Worm (Caenorhabditis elegans) whole organism, L4 larva: ENCODE measurements around the gene nspc-20.

Experiments
- F44E2.7 ChIP-seq: fragments of 200-800 bp; sonication (Bioruptor generic); IDR thresholded peaks from 2 replicates; pipeline ENCODE4 v2.1.2; 2022; ENCODE audit warnings: missing genetic modification characterization, missing compliant biosample characterization
- F49E8.2 ChIP-seq: sonication (generic microtip); optimal IDR thresholded peaks from 2 replicates; lab custom pipeline; 2016; ENCODE audit warnings: missing compliant biosample characterization, mild to moderate bottlenecking, missing genetic modification characterization, borderline replicate concordance
- R02D3.7 ChIP-seq: fragments of 150-350 bp; sonication (generic microtip); optimal IDR thresholded peaks from 3 replicates; lab custom pipeline; 2014; ENCODE audit warnings: missing biosample characterization, missing genetic modification characterization
- T26A8.4 ChIP-seq: fragments of 200-800 bp; sonication (Bioruptor generic); IDR thresholded peaks from 2 replicates; pipeline ENCODE4 v1.3.6; 2022; ENCODE audit warnings: missing genetic modification characterization, missing compliant biosample characterization
- Y48G9A.11 ChIP-seq: fragments of 200-800 bp; sonication (Bioruptor generic); IDR thresholded peaks from 2 replicates; pipeline ENCODE4 v1.3.6; 2022; ENCODE audit warnings: missing genetic modification reagents, missing genetic modification characterization, missing compliant biosample characterization
- aha-1 ChIP-seq: fragments of 150-350 bp; peaks from one replicate; lab custom pipeline; 2014; ENCODE audit warnings: missing biosample characterization, missing genetic modification characterization
- aly-2 ChIP-seq: sonication (generic microtip); optimal IDR thresholded peaks from 2 replicates; lab custom pipeline; 2018; ENCODE audit warnings: missing biosample characterization, missing genetic modification characterization
- arid-1 ChIP-seq: fragments of 200-800 bp; sonication (Bioruptor generic); conservative IDR thresholded peaks from 2 replicates; pipeline ENCODE4 v1.3.6; 2022; ENCODE audit warnings: missing genetic modification reagents, missing genetic modification characterization, missing compliant biosample characterization
- ceh-20 ChIP-seq: fragments of 200-800 bp; sonication (Bioruptor generic); IDR thresholded peaks from 2 replicates; pipeline ENCODE4 v1.3.6; 2022; ENCODE audit warnings: missing genetic modification reagents, missing genetic modification characterization, missing compliant biosample characterization
- ceh-28 ChIP-seq: fragments of 150-350 bp; optimal IDR thresholded peaks from 2 replicates; lab custom pipeline; 2014; ENCODE audit warnings: missing biosample characterization, missing genetic modification reagents, missing genetic modification characterization
- ceh-32 ChIP-seq: sonication (generic microtip); optimal IDR thresholded peaks from 2 replicates; lab custom pipeline; 2016; ENCODE audit warnings: mild to moderate bottlenecking, missing genetic modification characterization, missing compliant biosample characterization; ENCODE audit not compliant: poor library complexity
- ceh-44 ChIP-seq: fragments of 200-800 bp; sonication (Bioruptor generic); IDR thresholded peaks from 2 replicates; pipeline ENCODE4 v1.3.6; 2022; ENCODE audit warnings: missing genetic modification reagents, missing genetic modification characterization, missing compliant biosample characterization
- cey-2 ChIP-seq: sonication (generic microtip); optimal IDR thresholded peaks from 3 replicates; lab custom pipeline; 2017; ENCODE audit warnings: missing genetic modification characterization, mild to moderate bottlenecking, missing compliant biosample characterization, antibody characterized with exemption, borderline replicate concordance; ENCODE audit not compliant: insufficient read depth
- daf-16 ChIP-seq, 3 experiments: sonication (generic microtip); optimal IDR thresholded peaks; 2 replicates each; lab custom pipeline; 2016 to 2017; ENCODE audit warnings: missing genetic modification characterization in 3 of 3, missing genetic modification reagents in 3 of 3, mild to moderate bottlenecking in 2 of 3, missing compliant biosample characterization in 2 of 3, missing biosample characterization in 1 of 3, moderate library complexity in 1 of 3
- dmd-6 ChIP-seq: fragments of 200-800 bp; sonication (Bioruptor generic); IDR thresholded peaks from 2 replicates; pipeline ENCODE4 v1.3.6; 2022; ENCODE audit warnings: missing genetic modification reagents, missing genetic modification characterization, missing compliant biosample characterization
- duxl-1 ChIP-seq: sonication (generic microtip); optimal IDR thresholded peaks from 2 replicates; lab custom pipeline; 2016; ENCODE audit warnings: mild to moderate bottlenecking, missing genetic modification characterization, moderate library complexity, missing compliant biosample characterization; ENCODE audit not compliant: poor library complexity
- dve-1 ChIP-seq: sonication (generic microtip); optimal IDR thresholded peaks from 2 replicates; lab custom pipeline; 2017; ENCODE audit warnings: antibody characterized with exemption, mild to moderate bottlenecking, missing genetic modification characterization, missing compliant biosample characterization; ENCODE audit not compliant: insufficient read depth
- hlh-11 ChIP-seq: fragments of 200-800 bp; sonication (Bioruptor generic); optimal IDR thresholded peaks from 2 replicates; lab custom pipeline; 2018; ENCODE audit warnings: mild to moderate bottlenecking, missing genetic modification characterization, missing compliant biosample characterization
- hlh-30 ChIP-seq: sonication (generic microtip); optimal IDR thresholded peaks from 2 replicates; lab custom pipeline; 2017; ENCODE audit warnings: antibody characterized with exemption, mild to moderate bottlenecking, missing genetic modification characterization, missing compliant biosample characterization; ENCODE audit not compliant: insufficient read depth
- hmg-1.1 ChIP-seq: fragments of 200-800 bp; sonication (Bioruptor generic); IDR thresholded peaks from 2 replicates; pipeline ENCODE4 v1.3.6; 2022; ENCODE audit warnings: missing genetic modification reagents, missing genetic modification characterization, missing compliant biosample characterization
- lin-13 ChIP-seq: fragments of 150-350 bp; optimal IDR thresholded peaks from 2 replicates; lab custom pipeline; 2014; ENCODE audit warnings: missing biosample characterization, missing genetic modification reagents, missing genetic modification characterization
- lin-38 ChIP-seq: fragments of 200-800 bp; sonication (Bioruptor generic); IDR thresholded peaks from 2 replicates; pipeline ENCODE4 v1.3.6; 2022; ENCODE audit warnings: missing genetic modification reagents, missing genetic modification characterization, missing compliant biosample characterization
- lir-3 ChIP-seq: sonication (generic microtip); optimal IDR thresholded peaks from 2 replicates; lab custom pipeline; 2016; ENCODE audit warnings: mild to moderate bottlenecking, missing genetic modification characterization, missing compliant biosample characterization
- lsy-2 ChIP-seq, 2 experiments: fragments of 150-350 bp in 1 of 2; sonication (generic microtip) in 1 of 2; optimal IDR thresholded peaks; 2 replicates each; lab custom pipeline; 2014 to 2017; ENCODE audit warnings: missing biosample characterization in 2 of 2, missing genetic modification characterization in 2 of 2
- madf-9 ChIP-seq: fragments of 200-800 bp; sonication (Bioruptor generic); conservative IDR thresholded peaks from 2 replicates; pipeline ENCODE4 v1.3.6; 2022; ENCODE audit warnings: missing genetic modification reagents, missing genetic modification characterization, missing compliant biosample characterization
- mdl-1 ChIP-seq, 2 experiments: fragments of 150-350 bp in 1 of 2; sonication (generic microtip) in 1 of 2; optimal IDR thresholded peaks; 2 replicates each; lab custom pipeline; 2014 to 2017; ENCODE audit warnings: missing biosample characterization in 2 of 2, missing genetic modification characterization in 2 of 2
- mxl-3 ChIP-seq: fragments of 200-800 bp; sonication (Bioruptor generic); optimal IDR thresholded peaks from 2 replicates; lab custom pipeline; 2018; ENCODE audit warnings: mild to moderate bottlenecking, missing genetic modification characterization, missing compliant biosample characterization
- nhr-10 ChIP-seq: fragments of 150-350 bp; optimal IDR thresholded peaks from 2 replicates; lab custom pipeline; 2014; ENCODE audit warnings: missing biosample characterization, missing genetic modification characterization
- nhr-111 ChIP-seq: fragments of 200-800 bp; sonication (Bioruptor generic); optimal IDR thresholded peaks from 2 replicates; lab custom pipeline; 2018; ENCODE audit warnings: mild to moderate bottlenecking, missing genetic modification characterization, missing compliant biosample characterization
- nhr-28 ChIP-seq: fragments of 150-350 bp; optimal IDR thresholded peaks from 2 replicates; lab custom pipeline; 2014; ENCODE audit warnings: missing biosample characterization, missing genetic modification characterization
- nhr-48 ChIP-seq: sonication (generic microtip); optimal IDR thresholded peaks from 2 replicates; lab custom pipeline; 2016; ENCODE audit warnings: mild to moderate bottlenecking, missing genetic modification characterization, missing compliant biosample characterization
- pha-4 ChIP-seq, 2 experiments: fragments of 150-350 bp in 1 of 2; fragments of 200-800 bp in 1 of 2; sonication (Bioruptor generic) in 1 of 2; IDR thresholded peaks in 1 of 2; optimal IDR thresholded peaks in 1 of 2; 2 replicates each; pipeline versions ENCODE4 v1.3.6 to Lab custom; 2014 to 2022; ENCODE audit warnings: missing genetic modification characterization in 2 of 2, missing genetic modification reagents in 2 of 2, missing biosample characterization in 1 of 2, missing compliant biosample characterization in 1 of 2
- php-3 ChIP-seq: fragments of 200-800 bp; sonication (Bioruptor generic); IDR thresholded peaks from 2 replicates; pipeline ENCODE4 v1.3.6; 2022; ENCODE audit warnings: missing genetic modification reagents, missing genetic modification characterization, missing compliant biosample characterization
- set-16 ChIP-seq: fragments of 200-800 bp; sonication (Bioruptor generic); IDR thresholded peaks from 2 replicates; pipeline ENCODE4 v1.3.6; 2022; ENCODE audit warnings: missing genetic modification reagents, missing genetic modification characterization, missing compliant biosample characterization
- skn-1 ChIP-seq: fragments of 150-350 bp; optimal IDR thresholded peaks from 2 replicates; lab custom pipeline; 2014; ENCODE audit warnings: missing biosample characterization, missing genetic modification characterization
- snpc-1.2 ChIP-seq: fragments of 200-800 bp; sonication (Bioruptor generic); IDR thresholded peaks from 2 replicates; pipeline ENCODE4 v1.3.6; 2022; ENCODE audit warnings: missing genetic modification reagents, missing genetic modification characterization, missing compliant biosample characterization
- spr-1 ChIP-seq: sonication (generic microtip); optimal IDR thresholded peaks from 2 replicates; lab custom pipeline; 2016; ENCODE audit warnings: mild to moderate bottlenecking, missing genetic modification characterization, missing compliant biosample characterization
- tra-1 ChIP-seq: fragments of 200-800 bp; sonication (Bioruptor generic); IDR thresholded peaks from 2 replicates; pipeline ENCODE4 v1.3.6; 2022; ENCODE audit warnings: missing genetic modification reagents, missing genetic modification characterization, missing compliant biosample characterization
- unc-130 ChIP-seq: sonication (generic microtip); optimal IDR thresholded peaks from 2 replicates; lab custom pipeline; 2016; ENCODE audit warnings: missing genetic modification reagents, missing genetic modification characterization, missing compliant biosample characterization
- unc-39 ChIP-seq: sonication (generic microtip); optimal IDR thresholded peaks from 2 replicates; lab custom pipeline; 2017; ENCODE audit warnings: missing biosample characterization, missing genetic modification characterization
- unc-62 ChIP-seq, 3 experiments: fragments of 150-350 bp in 1 of 3; sonication (generic microtip); optimal IDR thresholded peaks in 2 of 3; peaks in 1 of 3; 1 replicate in 1 of 3; 2 replicates in 2 of 3; lab custom pipeline; 2014 to 2017; ENCODE audit warnings: missing biosample characterization in 3 of 3, missing genetic modification characterization in 3 of 3, missing genetic modification reagents in 3 of 3, missing genotype in 1 of 3
- zag-1 ChIP-seq: fragments of 150-350 bp; optimal IDR thresholded peaks from 2 replicates; lab custom pipeline; 2014; ENCODE audit warnings: missing biosample characterization, missing genetic modification characterization
- zfp-2 ChIP-seq: sonication (generic microtip); optimal IDR thresholded peaks from 2 replicates; lab custom pipeline; 2016; ENCODE audit warnings: mild to moderate bottlenecking, missing genetic modification characterization, missing compliant biosample characterization
- ztf-11 ChIP-seq: fragments of 150-350 bp; optimal IDR thresholded peaks from 2 replicates; lab custom pipeline; 2014; ENCODE audit warnings: missing biosample characterization, missing genetic modification characterization

The nspc-20 gene

DNA sequence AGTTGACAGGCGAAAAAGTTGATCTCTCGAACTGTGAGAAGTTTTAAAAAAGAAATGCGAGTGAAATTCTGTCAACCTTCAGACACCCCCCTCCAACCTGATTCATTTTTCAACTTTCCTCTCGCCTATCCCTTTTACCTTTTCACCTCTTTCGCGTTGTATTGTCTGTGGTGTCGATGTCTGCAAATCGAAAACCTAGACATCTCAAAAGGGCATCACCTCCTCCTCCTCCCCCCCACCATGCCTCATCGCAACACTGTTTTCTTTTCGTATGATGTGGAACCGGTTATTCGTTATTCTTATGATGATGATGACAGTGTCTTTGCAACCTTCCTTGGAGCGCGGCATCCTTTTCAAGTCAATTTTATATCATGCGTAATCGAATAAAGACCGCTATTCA is 22.0 kb downstream of the nspc-20 start:
- TF ChIP-seq tra-1 (GFP tag; lab: Robert Waterston, UW) = 0 out of 2 replicates have a peak, but pooled peaks have one; percentile 40
- peak; percentile 90 for TF ChIP-seq aha-1 (tag; lab: Kevin White, UChicago)
- peak; percentile 73 for TF ChIP-seq mxl-3 (GFP tag; lab: Kevin White, UChicago)
- TF ChIP-seq nhr-48 (tag; lab: Kevin White, UChicago) = peak; percentile 38
- no peak for TF ChIP-seq F49E8.2 (tag; lab: Kevin White, UChicago)
- TF ChIP-seq nhr-10 = no peak
- no peak for TF ChIP-seq snpc-1.2 (GFP tag; lab: Robert Waterston, UW)
- TF ChIP-seq mdl-1 (tag; optimal IDR thresholded peaks at IDR 0.05; lab: Kevin White, UChicago) = peak in 1 of 2 experiments; percentile 43
- TF ChIP-seq hlh-11 (tag; lab: Kevin White, UChicago) = peak; percentile 46
- peak; percentile 59 for TF ChIP-seq dmd-6
- TF ChIP-seq hlh-30 (tag; lab: Kevin White, UChicago) = peak; percentile 37
- TF ChIP-seq madf-9 = no peak
- TF ChIP-seq unc-62 (GFP tag; optimal IDR thresholded peaks at IDR 0.05 in 1 of 2; lab: Kevin White, UChicago) = peak in 1 of 2 experiments; percentile 8
- no peak for TF ChIP-seq unc-62 (tag; optimal IDR thresholded peaks at IDR 0.05; lab: Kevin White, UChicago)
- 0 out of 2 replicates have a peak, but pooled peaks have one; percentile 11 for TF ChIP-seq set-16
- 0 out of 2 replicates have a peak, but pooled peaks have one; percentile 28 for TF ChIP-seq ceh-20 (GFP tag; lab: Robert Waterston, UW)
- TF ChIP-seq nhr-111 (GFP tag; lab: Kevin White, UChicago) = no peak
- TF ChIP-seq hmg-1.1 (GFP tag; lab: Robert Waterston, UW) = no peak
- no peak for TF ChIP-seq php-3
- no peak for TF ChIP-seq R02D3.7 (tag; lab: Kevin White, UChicago)
- peak; percentile 48 for TF ChIP-seq nhr-28 (tag; lab: Kevin White, UChicago)
- TF ChIP-seq, all 104 proteins: peak for 12

ce11 chrX:14505578-14506353 is 24.2 kb downstream of the nspc-20 start:
- TF ChIP-seq Y48G9A.11 = no peak
- no peak for TF ChIP-seq aly-2 (tag; lab: Kevin White, UChicago)
- TF ChIP-seq dve-1 = peak; percentile 82
- no peak for TF ChIP-seq lir-3 (tag; lab: Kevin White, UChicago)
- TF ChIP-seq pha-4 (GFP tag; IDR thresholded peaks at IDR 0.05; lab: Robert Waterston, UW) = no peak; the same call in 1 of the 2 replicates
- TF ChIP-seq pha-4 (tag; optimal IDR thresholded peaks at IDR 0.05; lab: Kevin White, UChicago) = peak; percentile 11
- TF ChIP-seq F44E2.7 = no peak
- no peak for TF ChIP-seq zfp-2
- 0 out of 2 replicates have a peak, but pooled peaks have one; percentile 26 for TF ChIP-seq ceh-20 (GFP tag; lab: Robert Waterston, UW)
- TF ChIP-seq ceh-44 = no peak
- no peak for TF ChIP-seq nhr-111 (GFP tag; lab: Kevin White, UChicago)
- no peak for TF ChIP-seq duxl-1
- TF ChIP-seq unc-62 (GFP tag; optimal IDR thresholded peaks at IDR 0.05 in 1 of 2; lab: Kevin White, UChicago) = no peak
- TF ChIP-seq unc-62 (tag; optimal IDR thresholded peaks at IDR 0.05; lab: Kevin White, UChicago) = no peak
- TF ChIP-seq set-16 = peak; percentile 68
- TF ChIP-seq arid-1 (GFP tag; lab: Robert Waterston, UW) = no peak
- TF ChIP-seq lin-13 = no peak
- no peak for TF ChIP-seq ztf-11 (tag; lab: Kevin White, UChicago)
- TF ChIP-seq F49E8.2 (tag; lab: Kevin White, UChicago) = no peak
- TF ChIP-seq spr-1 (tag; lab: Kevin White, UChicago) = no peak
- TF ChIP-seq ceh-28 = no peak
- TF ChIP-seq unc-39 (tag; lab: Kevin White, UChicago) = no peak
- TF ChIP-seq mdl-1 (tag; optimal IDR thresholded peaks at IDR 0.05; lab: Kevin White, UChicago) = peak; percentile 33 to 81
- TF ChIP-seq zag-1 (tag; lab: Kevin White, UChicago) = no peak
- TF ChIP-seq hlh-30 (tag; lab: Kevin White, UChicago) = peak; percentile 78
- TF ChIP-seq ceh-32 = no peak
- no peak for TF ChIP-seq lsy-2 (tag; optimal IDR thresholded peaks at IDR 0.05; lab: Kevin White, UChicago)
- TF ChIP-seq skn-1 = no peak
- TF ChIP-seq daf-16 (GFP tag; optimal IDR thresholded peaks at IDR 0.05; lab: Kevin White, UChicago) = no peak
- TF ChIP-seq daf-16 (tag; optimal IDR thresholded peaks at IDR 0.05; lab: Kevin White, UChicago) = peak; percentile 82
- TF ChIP-seq unc-130 (GFP tag; lab: Kevin White, UChicago) = no peak
- no peak; the same call in 1 of the 2 replicates for TF ChIP-seq lin-38
- peak; percentile 31 for TF ChIP-seq cey-2 (tag; lab: Kevin White, UChicago)
- TF ChIP-seq T26A8.4 = no peak
